Fruit fly (Drosophila melanogaster): ENCODE results near the gene Nep3.
A peak's percentile ranks its signal among the peaks of the same experiment; 100 is the strongest.

- TF ChIP-seq CG16779 (tag; optimal IDR thresholded peaks at IDR 0.05) (peak; percentile 19), Gug (GFP tag; IDR thresholded peaks at IDR 0.05) (no peak), CG6276 (GFP tag; optimal IDR thresholded peaks at IDR 0.05) (no peak), svp (GFP tag) (peak; percentile 44), fd85E (GFP tag; optimal IDR thresholded peaks at IDR 0.05) (no peak), CG8632 (GFP tag; optimal IDR thresholded peaks at IDR 0.05) (peak; percentile 27)
These were observed 3.1 kb downstream of the Nep3 start for dm6 chrX:19964215-19964614.

Measured in whole organism, prepupa.